Fruit fly (Drosophila melanogaster) whole organism, pupa: ENCODE data around the gene CG32409.
A peak's percentile ranks its signal among the peaks of the same experiment; 100 is the strongest.

ENCODE experiments used
- CG10348 ChIP-seq: fragments of 200-800 bp; sonication (Bioruptor generic); IDR thresholded peaks from 2 replicates; pipeline ENCODE4 v1.3.6; 2022; ENCODE audit warnings: missing biosample characterization, missing genetic modification characterization
- CG12605 ChIP-seq: fragments of 200-800 bp; sonication (Bioruptor generic); IDR thresholded peaks from 2 replicates; pipeline ENCODE4 v1.3.6; 2022; ENCODE audit warnings: missing biosample characterization, missing genetic modification characterization
- CG14655 ChIP-seq: fragments of 200-800 bp; sonication (Bioruptor generic); optimal IDR thresholded peaks from 3 replicates; lab custom pipeline; 2017; ENCODE audit warnings: mild to moderate bottlenecking, missing biosample characterization, missing genetic modification reagents, missing genetic modification characterization
- CG15710 ChIP-seq: fragments of 200-800 bp; sonication (Bioruptor generic); optimal IDR thresholded peaks from 2 replicates; lab custom pipeline; 2018; ENCODE audit warnings: missing biosample characterization, mild to moderate bottlenecking, missing genetic modification characterization, moderate library complexity
- CG32121 ChIP-seq: fragments of 200-800 bp; sonication (Bioruptor generic); IDR thresholded peaks from 2 replicates; pipeline ENCODE4 v1.3.6; 2022; ENCODE audit warnings: missing biosample characterization, missing genetic modification characterization
- CG4496 ChIP-seq: fragments of 200-800 bp; sonication (Bioruptor generic); IDR thresholded peaks from 3 replicates; pipeline ENCODE4 v1.3.6; 2022; ENCODE audit warnings: missing biosample characterization, missing genetic modification characterization
- CG8159 ChIP-seq: fragments of 200-800 bp; sonication (Bioruptor generic); optimal IDR thresholded peaks from 3 replicates; lab custom pipeline; 2018; ENCODE audit warnings: missing biosample characterization, mild to moderate bottlenecking, missing genetic modification characterization, moderate library complexity
- EcR ChIP-seq: fragments of 200-800 bp; sonication (Bioruptor generic); optimal IDR thresholded peaks from 3 replicates; lab custom pipeline; 2019; ENCODE audit warnings: missing biosample characterization, missing genetic modification characterization, mild to moderate bottlenecking, moderate library complexity, missing genetic modification reagents
- Ets98B ChIP-seq: fragments of 200-800 bp; sonication (Bioruptor generic); IDR thresholded peaks from 2 replicates; pipeline ENCODE4 v1.3.6; 2022; ENCODE audit warnings: missing biosample characterization, missing genetic modification characterization
- Pif1A ChIP-seq: fragments of 200-800 bp; sonication (Bioruptor generic); optimal IDR thresholded peaks from 3 replicates; lab custom pipeline; 2016; ENCODE audit warnings: missing biosample characterization, missing genetic modification characterization
- Pif1B ChIP-seq: fragments of 200-800 bp; sonication (Bioruptor generic); optimal IDR thresholded peaks from 3 replicates; lab custom pipeline; 2016; ENCODE audit warnings: missing biosample characterization, missing genetic modification characterization
- Snoo ChIP-seq: fragments of 200-800 bp; sonication (Bioruptor generic); optimal IDR thresholded peaks from 3 replicates; lab custom pipeline; 2017; ENCODE audit warnings: missing biosample characterization, mild to moderate bottlenecking, missing genetic modification characterization, inconsistent platforms
- fd96Ca ChIP-seq: fragments of 200-800 bp; sonication (Bioruptor generic); IDR thresholded peaks from 3 replicates; pipeline ENCODE4 v1.3.6; 2022; ENCODE audit warnings: missing biosample characterization, missing genetic modification characterization
- rn ChIP-seq: fragments of 200-800 bp; sonication (Bioruptor generic); IDR thresholded peaks from 2 replicates; pipeline ENCODE4 v1.3.6; 2022; ENCODE audit warnings: missing biosample characterization, missing genetic modification characterization

- TF ChIP-seq Ets98B (GFP tag; lab: Robert Waterston, UW): no peak; the same call in 1 of the 2 replicates
- peak; percentile 23 for TF ChIP-seq Pif1B (GFP tag; lab: Kevin White, UChicago)
- no peak for TF ChIP-seq fd96Ca (GFP tag; lab: Robert Waterston, UW)
- TF ChIP-seq CG32121 (GFP tag; lab: Robert Waterston, UW): no peak
- TF ChIP-seq CG8159 (tag; lab: Kevin White, UChicago): peak; percentile 61
- TF ChIP-seq EcR: no peak
- no peak for TF ChIP-seq rn
- TF ChIP-seq CG12605 (GFP tag; lab: Robert Waterston, UW): peak; percentile 39; the same call in 1 of the 2 replicates
- no peak for TF ChIP-seq Snoo (tag; lab: Kevin White, UChicago)
- peak; percentile 52; the same call in 2 of the 3 replicates for TF ChIP-seq CG4496 (GFP tag; lab: Robert Waterston, UW)
- no peak for TF ChIP-seq CG10348
- peak; percentile 16 for TF ChIP-seq Pif1A (GFP tag; lab: Kevin White, UChicago)
- peak; percentile 41 for TF ChIP-seq CG15710 (tag; lab: Kevin White, UChicago)
- TF ChIP-seq CG14655 (GFP tag; lab: Kevin White, UChicago): peak; percentile 49
Observed at dm6 chr3L:5941086-5941485, 41.8 kb downstream of the CG32409 start.
